Worm (Caenorhabditis elegans): ENCODE results near the gene F21D12.2.

- TF ChIP-seq pha-4 (tag; optimal IDR thresholded peaks at IDR 0.05) (no peak), ceh-39 (tag; optimal IDR thresholded peaks at IDR 0.05) (no peak), M03D4.4 (tag; optimal IDR thresholded peaks at IDR 0.05) (no peak), nhr-12 (tag; optimal IDR thresholded peaks at IDR 0.05) (no peak), snpc-4 (tag; optimal IDR thresholded peaks at IDR 0.05) (no peak), ztf-11 (tag; optimal IDR thresholded peaks at IDR 0.05) (no peak), blmp-1 (tag; optimal IDR thresholded peaks at IDR 0.05) (no peak), nhr-76 (tag; optimal IDR thresholded peaks at IDR 0.05) (no peak), lin-13 (tag; optimal IDR thresholded peaks at IDR 0.05) (no peak), ceh-83 (GFP tag; optimal IDR thresholded peaks at IDR 0.05) (no peak), zip-8 (tag; optimal IDR thresholded peaks at IDR 0.05) (no peak), nhr-28 (tag; optimal IDR thresholded peaks at IDR 0.05) (no peak), nhr-237 (tag; optimal IDR thresholded peaks at IDR 0.05) (no peak)
Observed at ce11 chrII:7356326-7356725, 38.8 kb downstream of the F21D12.2 start, which contains the start of gene haf-2.
